Worm (Caenorhabditis elegans): ENCODE results near the gene scrm-3.
"Not testable (repeated sequence)": the region's sequence is repeated elsewhere in the genome, so short reads cannot be mapped to it uniquely, and the experiment has no call there.

The scrm-3 gene

ce11 chrV:3391005-3391404 lies 34.0 kb upstream of the scrm-3 start:
- TF ChIP-seq unc-86 (tag; optimal IDR thresholded peaks at IDR 0.05), result no peak
- no peak for TF ChIP-seq pha-2 (tag; optimal IDR thresholded peaks at IDR 0.05)
- TF ChIP-seq K02D7.2 (tag; optimal IDR thresholded peaks at IDR 0.05), result no peak
- no peak for TF ChIP-seq pros-1 (tag; optimal IDR thresholded peaks at IDR 0.05)
- TF ChIP-seq ets-4 (tag; optimal IDR thresholded peaks at IDR 0.05), result no peak

ce11 chrV:3388299-3388698 lies 31.3 kb upstream of the scrm-3 start:
- TF ChIP-seq ref-2 (tag; optimal IDR thresholded peaks at IDR 0.05) (no peak), ceh-14 (tag; optimal IDR thresholded peaks at IDR 0.05) (no peak), ceh-34 (tag; optimal IDR thresholded peaks at IDR 0.05) (no peak), odd-2 (tag; optimal IDR thresholded peaks at IDR 0.05) (no peak), ceh-19 (GFP tag; optimal IDR thresholded peaks at IDR 0.05) (no peak), lim-6 (tag; optimal IDR thresholded peaks at IDR 0.05) (no peak), npax-4 (tag; optimal IDR thresholded peaks at IDR 0.05) (no peak), lin-11 (tag; optimal IDR thresholded peaks at IDR 0.05) (no peak), C08G9.2 (tag; optimal IDR thresholded peaks at IDR 0.05) (no peak), elt-2 (tag; optimal IDR thresholded peaks at IDR 0.05) (no peak), nhr-11 (tag; optimal IDR thresholded peaks at IDR 0.05) (no peak), rnt-1 (tag; optimal IDR thresholded peaks at IDR 0.05) (no peak), ceh-24 (tag; optimal IDR thresholded peaks at IDR 0.05) (no peak), ahr-1 (tag; optimal IDR thresholded peaks at IDR 0.05) (no peak), ceh-9 (tag; optimal IDR thresholded peaks at IDR 0.05) (no peak), pag-3 (tag; optimal IDR thresholded peaks at IDR 0.05; ENCODE audit: borderline replicate concordance) (no peak)

- TF ChIP-seq ceh-22 (tag; optimal IDR thresholded peaks at IDR 0.05) (no peak), ztf-16 (tag; optimal IDR thresholded peaks at IDR 0.05) (no peak), ceh-24 (tag; optimal IDR thresholded peaks at IDR 0.05) (no peak), ama-1 (optimal IDR thresholded peaks at IDR 0.05) (no peak), npax-4 (tag; optimal IDR thresholded peaks at IDR 0.05) (no peak), hlh-6 (tag; optimal IDR thresholded peaks at IDR 0.05) (no peak), ceh-45 (GFP tag; IDR thresholded peaks at IDR 0.05) (no peak)
Measured at ce11 chrV:3376973-3377372, 20.0 kb upstream of the scrm-3 start, which contains the start of gene srbc-2. srbc-2 (minus strand) TSS chrV:3377073.

- TF ChIP-seq rnt-1 (tag; optimal IDR thresholded peaks at IDR 0.05), result no peak
Measured at ce11 chrV:3372673-3373072, 15.7 kb upstream of the scrm-3 start, which contains the start of gene srx-121. srx-121 (minus strand) TSS chrV:3372773.

ce11 chrV:3367773-3368172 lies 10.8 kb upstream of the scrm-3 start, which contains the start of gene C04E12.2:
C04E12.2 (plus strand) TSS chrV:3368073.
- TF ChIP-seq pqm-1 (tag; optimal IDR thresholded peaks at IDR 0.05); ama-1 (optimal IDR thresholded peaks at IDR 0.05); ref-2 (tag; optimal IDR thresholded peaks at IDR 0.05): not testable (repeated sequence)

- no peak for TF ChIP-seq hlh-8 (tag; optimal IDR thresholded peaks at IDR 0.05)
- TF ChIP-seq ceh-14 (tag; optimal IDR thresholded peaks at IDR 0.05), result no peak
- no peak for TF ChIP-seq npax-4 (tag; optimal IDR thresholded peaks at IDR 0.05)
Measured at ce11 chrV:3362475-3362874, 5.5 kb upstream of the scrm-3 start, which contains the start of gene C04E12.4. C04E12.4 (plus strand) TSS chrV:3362775.

- TF ChIP-seq ceh-30 (tag; optimal IDR thresholded peaks at IDR 0.05) (no peak), C38D4.7 (GFP tag; optimal IDR thresholded peaks at IDR 0.05) (no peak), hlh-6 (tag; optimal IDR thresholded peaks at IDR 0.05) (no peak), dmd-4 (tag; optimal IDR thresholded peaks at IDR 0.05; ENCODE audit: borderline replicate concordance) (no peak), hlh-30 (tag; optimal IDR thresholded peaks at IDR 0.05; ENCODE audit: insufficient read depth) (no peak), ceh-48 (tag; optimal IDR thresholded peaks at IDR 0.05) (no peak), ceh-22 (tag; optimal IDR thresholded peaks at IDR 0.05) (no peak), Y22D7AL.16 (tag; optimal IDR thresholded peaks at IDR 0.05) (no peak)
Measured at ce11 chrV:3361633-3362032, 4.6 kb upstream of the scrm-3 start.

Measured in whole organism, late embryonic.